Worm (Caenorhabditis elegans) whole organism, midembryonic: Measurements from ENCODE around the gene D1054.9.

Experiments
- cog-1 ChIP-seq: sonication (generic microtip); optimal IDR thresholded peaks from 2 replicates; lab custom pipeline; 2016; ENCODE audit warnings: missing genetic modification characterization, missing compliant biosample characterization
- flt-1 ChIP-seq: fragments of 200-800 bp; sonication (Bioruptor generic); IDR thresholded peaks from 2 replicates; pipeline ENCODE4 v1.3.6; 2022; ENCODE audit warnings: missing genetic modification characterization, missing compliant biosample characterization
- tab-1 ChIP-seq: fragments of 200-800 bp; sonication (Bioruptor generic); IDR thresholded peaks from 2 replicates; pipeline ENCODE4 v1.3.6; 2022; ENCODE audit warnings: missing genetic modification characterization, missing compliant biosample characterization
- ztf-29 ChIP-seq: fragments of 200-800 bp; sonication (Bioruptor generic); IDR thresholded peaks from 2 replicates; pipeline ENCODE4 v1.3.6; 2022; ENCODE audit warnings: missing genetic modification reagents, missing genetic modification characterization, missing compliant biosample characterization

DNA sequence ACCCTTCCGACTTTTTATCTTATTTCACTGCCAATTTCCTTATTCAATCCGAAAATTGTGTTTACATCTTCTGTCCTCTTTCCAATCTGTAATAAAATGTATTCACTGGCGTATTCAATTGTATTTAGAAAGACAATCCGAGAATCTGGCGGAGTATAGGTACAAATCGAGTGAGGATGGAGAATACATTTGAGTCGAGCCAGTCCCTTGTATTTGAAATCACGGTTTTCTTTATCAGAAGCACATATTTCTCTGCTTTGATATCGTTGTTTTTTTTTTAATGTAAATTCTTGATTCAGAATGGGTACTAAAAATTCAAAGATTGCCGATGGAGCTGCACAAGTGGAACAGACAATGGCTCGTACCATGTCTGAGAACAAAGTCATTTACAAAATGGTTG, 26.8 kb downstream of the D1054.9 start, which contains the start of gene ocr-1:
- TF ChIP-seq tab-1 (GFP tag; lab: Robert Waterston, UW) (no peak), ztf-29 (GFP tag; lab: Robert Waterston, UW) (no peak), cog-1 (tag; lab: Kevin White, UChicago) (no peak), flt-1 (GFP tag; lab: Robert Waterston, UW) (no peak)
